Worm (Caenorhabditis elegans): ENCODE results near the gene F11D11.6.

DNA sequence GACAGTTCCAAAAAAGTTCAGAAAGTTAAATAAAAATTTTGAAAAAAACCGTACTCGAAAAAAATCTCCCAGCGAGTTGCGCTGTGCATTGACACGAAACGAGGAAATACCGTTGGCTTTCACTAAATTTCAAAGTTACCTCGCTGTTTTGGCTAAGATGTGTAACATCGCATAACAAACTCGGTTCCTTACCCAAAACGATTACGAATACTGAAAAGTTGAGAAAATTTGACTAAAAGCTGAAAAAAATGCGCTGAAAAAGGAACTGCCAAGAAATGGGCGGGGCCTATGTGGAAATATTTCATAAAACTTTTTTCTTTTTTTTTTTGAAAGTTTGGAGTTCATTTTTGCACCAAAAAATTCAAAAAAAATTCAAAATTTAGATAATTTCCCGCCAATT lies 33.5 kb downstream of the F11D11.6 start:
- no peak for TF ChIP-seq lsy-2 (tag; optimal IDR thresholded peaks at IDR 0.05)
- TF ChIP-seq unc-62 (GFP tag; optimal IDR thresholded peaks at IDR 0.05), result no peak
- TF ChIP-seq ham-2 (GFP tag; optimal IDR thresholded peaks at IDR 0.05), result no peak
- TF ChIP-seq lin-32 (GFP tag; optimal IDR thresholded peaks at IDR 0.05), result no peak
- no peak for TF ChIP-seq nhr-76 (tag; optimal IDR thresholded peaks at IDR 0.05)
- no peak for TF ChIP-seq mep-1 (tag; optimal IDR thresholded peaks at IDR 0.05)
